Worm (Caenorhabditis elegans) whole organism, L2 larva: ENCODE data around the gene lect-2.
A peak's percentile ranks its signal among the peaks of the same experiment; 100 is the strongest.

ENCODE experiments used
- C34F6.9 ChIP-seq: fragments of 150-350 bp; optimal IDR thresholded peaks from 2 replicates; lab custom pipeline; 2014; ENCODE audit warnings: missing biosample characterization, missing genetic modification characterization
- F13H6.1 ChIP-seq: sonication (generic microtip); optimal IDR thresholded peaks from 2 replicates; lab custom pipeline; 2016; ENCODE audit warnings: missing genetic modification characterization, missing compliant biosample characterization
- Y55F3AM.14 ChIP-seq: fragments of 200-800 bp; sonication (Bioruptor generic); optimal IDR thresholded peaks from 2 replicates; lab custom pipeline; 2018; ENCODE audit warnings: mild to moderate bottlenecking, missing genetic modification characterization, missing compliant biosample characterization
- ZK546.5 ChIP-seq: sonication (generic microtip); optimal IDR thresholded peaks from 2 replicates; lab custom pipeline; 2017; ENCODE audit warnings: missing biosample characterization, missing genetic modification characterization
- alr-1 ChIP-seq: fragments of 150-350 bp; optimal IDR thresholded peaks from 2 replicates; lab custom pipeline; 2014; ENCODE audit warnings: missing biosample characterization, missing genetic modification characterization
- aly-2 ChIP-seq: fragments of 150-350 bp; optimal IDR thresholded peaks from 2 replicates; lab custom pipeline; 2014; ENCODE audit warnings: missing biosample characterization, missing genetic modification characterization
- blmp-1 ChIP-seq: sonication (generic microtip); optimal IDR thresholded peaks from 2 replicates; lab custom pipeline; 2017; ENCODE audit warnings: missing genetic modification characterization, mild to moderate bottlenecking, missing compliant biosample characterization, antibody characterized with exemption, moderate library complexity; ENCODE audit not compliant: insufficient read depth
- crh-2 ChIP-seq: sonication (generic microtip); optimal IDR thresholded peaks from 2 replicates; lab custom pipeline; 2017; ENCODE audit warnings: missing biosample characterization, missing genetic modification characterization
- egl-27 ChIP-seq: sonication (generic microtip); optimal IDR thresholded peaks from 3 replicates; lab custom pipeline; 2017; ENCODE audit warnings: missing biosample characterization, missing genetic modification reagents, missing genetic modification characterization
- elt-1 ChIP-seq: fragments of 150-350 bp; optimal IDR thresholded peaks from 2 replicates; lab custom pipeline; 2014; ENCODE audit warnings: missing biosample characterization, missing genetic modification characterization
- elt-3 ChIP-seq: sonication (generic microtip); optimal IDR thresholded peaks from 2 replicates; lab custom pipeline; 2017; ENCODE audit warnings: missing biosample characterization, missing genetic modification characterization
- fos-1 ChIP-seq: fragments of 150-350 bp; optimal IDR thresholded peaks from 2 replicates; lab custom pipeline; 2014; ENCODE audit warnings: missing biosample characterization, missing genetic modification characterization
- lin-11 ChIP-seq: fragments of 150-350 bp; sonication (generic microtip); optimal IDR thresholded peaks from 2 replicates; lab custom pipeline; 2014; ENCODE audit warnings: missing biosample characterization, missing genetic modification characterization, inconsistent platforms, mixed read lengths
- lin-13 ChIP-seq: fragments of 150-350 bp; optimal IDR thresholded peaks from 2 replicates; lab custom pipeline; 2014; ENCODE audit warnings: missing biosample characterization, missing genetic modification reagents, missing genetic modification characterization
- lin-39 ChIP-seq: fragments of 150-350 bp; optimal IDR thresholded peaks from 2 replicates; lab custom pipeline; 2014; ENCODE audit warnings: missing biosample characterization, missing genetic modification reagents, missing genetic modification characterization
- mbf-1 ChIP-seq: sonication (generic microtip); optimal IDR thresholded peaks from 2 replicates; lab custom pipeline; 2017; ENCODE audit warnings: missing biosample characterization, missing genetic modification characterization
- mdl-1 ChIP-seq, 2 experiments: fragments of 150-350 bp in 1 of 2; sonication (generic microtip) in 1 of 2; optimal IDR thresholded peaks; 2 replicates each; lab custom pipeline; 2017; ENCODE audit warnings: missing biosample characterization in 2 of 2, missing genetic modification characterization in 2 of 2
- nhr-10 ChIP-seq: sonication (generic microtip); optimal IDR thresholded peaks from 2 replicates; lab custom pipeline; 2017; ENCODE audit warnings: missing biosample characterization, missing genetic modification characterization
- nhr-11 ChIP-seq: fragments of 150-350 bp; optimal IDR thresholded peaks from 2 replicates; lab custom pipeline; 2014; ENCODE audit warnings: missing biosample characterization, missing genetic modification characterization
- nhr-12 ChIP-seq: fragments of 150-350 bp; optimal IDR thresholded peaks from 2 replicates; lab custom pipeline; 2014; ENCODE audit warnings: missing biosample characterization, missing genetic modification characterization
- nhr-129 ChIP-seq: fragments of 150-350 bp; optimal IDR thresholded peaks from 2 replicates; lab custom pipeline; 2014; ENCODE audit warnings: missing biosample characterization, missing genetic modification characterization
- nhr-21 ChIP-seq: fragments of 150-350 bp; optimal IDR thresholded peaks from 2 replicates; lab custom pipeline; 2014; ENCODE audit warnings: missing biosample characterization, missing genetic modification characterization
- nhr-237 ChIP-seq: fragments of 150-350 bp; optimal IDR thresholded peaks from 2 replicates; lab custom pipeline; 2014; ENCODE audit warnings: missing biosample characterization, missing genetic modification characterization
- nhr-25 ChIP-seq: fragments of 150-350 bp; sonication (generic microtip); optimal IDR thresholded peaks from 3 replicates; lab custom pipeline; 2014; ENCODE audit warnings: missing biosample characterization, missing genetic modification characterization
- nhr-6 ChIP-seq: fragments of 150-350 bp; optimal IDR thresholded peaks from 2 replicates; lab custom pipeline; 2014; ENCODE audit warnings: missing biosample characterization, missing genetic modification characterization
- nhr-77 ChIP-seq: fragments of 150-350 bp; optimal IDR thresholded peaks from 2 replicates; lab custom pipeline; 2014; ENCODE audit warnings: missing biosample characterization, missing genetic modification characterization
- skn-1 ChIP-seq: sonication (generic microtip); optimal IDR thresholded peaks from 2 replicates; lab custom pipeline; 2017; ENCODE audit warnings: missing biosample characterization, missing genetic modification characterization
- sma-3 ChIP-seq: sonication (generic microtip); optimal IDR thresholded peaks from 2 replicates; lab custom pipeline; 2016; ENCODE audit warnings: missing genetic modification reagents, missing genetic modification characterization, missing compliant biosample characterization
- snpc-4 ChIP-seq: fragments of 150-350 bp; optimal IDR thresholded peaks from 2 replicates; lab custom pipeline; 2014; ENCODE audit warnings: missing biosample characterization, missing genetic modification characterization
- unc-39 ChIP-seq: fragments of 150-350 bp; optimal IDR thresholded peaks from 2 replicates; lab custom pipeline; 2014; ENCODE audit warnings: missing biosample characterization, missing genetic modification characterization
- unc-62 ChIP-seq: fragments of 150-350 bp; optimal IDR thresholded peaks from 2 replicates; lab custom pipeline; 2014; ENCODE audit warnings: missing biosample characterization, missing genetic modification reagents, missing genetic modification characterization
- zag-1 ChIP-seq: fragments of 150-350 bp; optimal IDR thresholded peaks from 2 replicates; lab custom pipeline; 2014; ENCODE audit warnings: missing biosample characterization, missing genetic modification characterization
- ztf-1 ChIP-seq: fragments of 200-800 bp; sonication (Bioruptor generic); conservative IDR thresholded peaks from 2 replicates; pipeline ENCODE4 v1.3.6; 2022; ENCODE audit warnings: missing genetic modification characterization, missing compliant biosample characterization
- ztf-11 ChIP-seq: sonication (generic microtip); optimal IDR thresholded peaks from 2 replicates; lab custom pipeline; 2017; ENCODE audit warnings: missing biosample characterization, missing genetic modification characterization
- ztf-4 ChIP-seq: fragments of 150-350 bp; optimal IDR thresholded peaks from 2 replicates; lab custom pipeline; 2014; ENCODE audit warnings: missing biosample characterization, missing genetic modification characterization

The lect-2 gene

ce11 chrII:5827364-5827763, 36.8 kb downstream of the lect-2 start, which contains the start of gene tbc-2:
tbc-2 (minus strand) TSS chrII:5827443.
- TF ChIP-seq sma-3 (peak; percentile 8), alr-1 (tag; lab: Kevin White, UChicago) (no peak), ztf-11 (no peak), elt-1 (tag; lab: Kevin White, UChicago) (no peak), blmp-1 (peak; percentile 26), skn-1 (tag; lab: Kevin White, UChicago) (no peak), nhr-12 (tag; lab: Kevin White, UChicago) (no peak), ztf-4 (tag; lab: Kevin White, UChicago) (no peak)

DNA sequence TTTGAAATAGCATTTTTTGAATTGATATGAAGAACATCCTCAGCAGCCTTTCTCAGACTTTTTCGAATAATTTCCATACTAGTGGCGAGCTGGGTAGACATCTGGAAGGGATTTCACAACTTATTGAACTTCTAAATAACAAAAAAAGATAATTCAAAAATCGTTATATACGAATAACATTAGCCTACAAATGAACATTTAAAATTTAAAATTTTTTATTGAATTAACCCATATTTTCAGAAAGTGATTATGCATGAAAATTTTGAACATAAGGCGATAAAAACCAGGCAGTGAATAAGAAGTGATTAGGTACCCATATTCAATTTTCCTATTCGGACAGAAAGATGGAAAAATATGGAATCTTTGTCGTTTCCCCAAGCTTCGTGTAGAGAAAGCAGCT, 38.0 kb downstream of the lect-2 start, which contains the start of gene ZK1248.11:
Gene ZK1248.11, minus strand, starts transcription at position 101 of the 400 bp plus-strand sequence.
- TF ChIP-seq nhr-129 (no peak), C34F6.9 (tag; lab: Kevin White, UChicago) (no peak), ztf-4 (tag; lab: Kevin White, UChicago) (no peak), sma-3 (no peak), nhr-21 (tag; lab: Kevin White, UChicago) (no peak), F13H6.1 (tag; lab: Kevin White, UChicago) (no peak), crh-2 (no peak)

DNA sequence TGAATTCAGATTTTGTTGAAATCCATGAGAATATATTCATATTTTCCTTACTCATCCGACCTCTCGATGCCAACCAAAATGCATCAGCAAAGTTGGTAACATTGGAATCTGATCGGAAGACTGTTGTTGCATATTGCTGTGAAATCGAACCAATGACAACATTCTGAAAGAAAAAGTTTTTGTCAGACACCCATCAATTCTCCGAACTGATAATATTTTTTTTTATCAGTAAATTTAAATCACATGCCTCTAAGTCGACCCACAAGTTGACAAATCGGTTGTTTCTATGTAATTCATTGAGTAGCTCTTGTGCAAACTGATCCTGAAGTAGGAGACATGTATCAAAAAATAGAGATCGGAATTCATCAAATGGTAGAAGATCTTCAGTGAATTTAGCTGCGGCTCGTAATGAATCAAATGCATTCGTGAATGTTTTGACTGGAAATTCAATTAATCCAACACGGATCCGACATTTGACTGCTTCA, 39.5 kb downstream of the lect-2 start, which contains the start of gene col-74:
Gene col-74, plus strand, starts transcription at position 435 of the 485 bp plus-strand sequence.
- TF ChIP-seq lin-39 (tag; lab: Kevin White, UChicago) (no peak), fos-1 (tag; lab: Kevin White, UChicago) (peak; percentile 47)

- TF ChIP-seq snpc-4 (tag; lab: Kevin White, UChicago) (no peak), nhr-77 (tag; lab: Kevin White, UChicago) (no peak), alr-1 (tag; lab: Kevin White, UChicago) (no peak), Y55F3AM.14 (GFP tag; lab: Kevin White, UChicago) (no peak), elt-3 (tag; lab: Kevin White, UChicago) (no peak), nhr-25 (tag; lab: Kevin White, UChicago) (no peak), F13H6.1 (tag; lab: Kevin White, UChicago) (no peak), blmp-1 (no peak), zag-1 (tag; lab: Kevin White, UChicago) (no peak), nhr-21 (tag; lab: Kevin White, UChicago) (no peak), mbf-1 (no peak), nhr-6 (tag; lab: Kevin White, UChicago) (no peak), mdl-1 (tag; optimal IDR thresholded peaks at IDR 0.05; lab: Kevin White, UChicago) (no peak), aly-2 (tag; lab: Kevin White, UChicago) (no peak), ZK546.5 (tag; lab: Kevin White, UChicago) (no peak), C34F6.9 (tag; lab: Kevin White, UChicago) (no peak), nhr-237 (tag; lab: Kevin White, UChicago) (no peak), fos-1 (tag; lab: Kevin White, UChicago) (no peak)
Measured at ce11 chrII:5831373-5831772, 40.9 kb downstream of the lect-2 start.

ce11 chrII:5833136-5833535, 42.6 kb downstream of the lect-2 start, which contains the start of gene gtap-1:
gtap-1 (minus strand) TSS chrII:5833236.
- TF ChIP-seq nhr-237 (tag; lab: Kevin White, UChicago) (no peak), nhr-10 (tag; lab: Kevin White, UChicago) (no peak), unc-62 (GFP tag; lab: Kevin White, UChicago) (no peak), nhr-77 (tag; lab: Kevin White, UChicago) (no peak), ztf-11 (no peak), egl-27 (tag; lab: Kevin White, UChicago) (no peak), nhr-12 (tag; lab: Kevin White, UChicago) (no peak), unc-39 (no peak), mbf-1 (no peak), ztf-1 (GFP tag; lab: Robert Waterston, UW) (no peak), lin-13 (GFP tag; lab: Kevin White, UChicago) (no peak), nhr-11 (no peak), blmp-1 (no peak), Y55F3AM.14 (GFP tag; lab: Kevin White, UChicago) (no peak), sma-3 (no peak), nhr-25 (tag; lab: Kevin White, UChicago) (no peak), nhr-21 (tag; lab: Kevin White, UChicago) (no peak), C34F6.9 (tag; lab: Kevin White, UChicago) (no peak), crh-2 (no peak), lin-11 (tag; lab: Kevin White, UChicago) (no peak)
